Fruit fly (Drosophila melanogaster): Measurements from ENCODE around the gene CG13813.

CG13813 gene

DNA sequence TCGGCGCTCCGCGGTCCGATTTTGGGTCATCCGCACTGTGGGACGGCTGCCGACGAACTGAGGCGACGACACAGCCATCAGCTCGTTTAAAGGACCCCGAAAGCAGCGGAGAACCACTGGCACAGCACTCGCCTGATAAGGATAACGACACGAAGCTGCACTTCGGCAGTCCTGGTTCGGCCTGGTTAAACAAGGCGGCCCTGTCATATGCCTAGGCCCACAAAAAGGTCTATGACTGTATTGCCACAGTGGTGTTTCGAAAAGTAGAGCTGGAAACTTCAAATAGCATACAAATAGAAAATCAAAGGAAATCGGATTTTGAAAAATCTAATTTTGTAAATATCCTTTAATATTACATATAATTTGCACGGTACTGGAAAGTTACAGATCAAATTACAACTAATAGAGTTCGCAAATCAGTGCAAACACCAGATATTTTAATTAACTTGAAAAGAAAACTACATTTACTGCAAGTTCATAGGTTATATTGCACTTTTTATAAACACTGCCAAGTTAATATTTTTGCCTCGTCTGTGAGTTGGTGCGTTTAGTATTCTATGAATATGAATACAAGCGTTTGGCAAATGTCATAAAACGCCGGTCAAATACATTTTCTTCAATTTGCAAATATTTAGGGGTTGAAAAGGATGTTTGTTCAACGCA is 46.1 kb upstream of the CG13813 start (continued):
- TF ChIP-seq CG11247 (GFP tag; IDR thresholded peaks at IDR 0.05) (no peak), CG30403 (GFP tag; optimal IDR thresholded peaks at IDR 0.05) (peak; percentile 66), Hr51 (GFP tag; optimal IDR thresholded peaks at IDR 0.05) (peak; percentile 64 to 80), CG9932 (GFP tag; IDR thresholded peaks at IDR 0.05) (peak; percentile 61), bsh (GFP tag; optimal IDR thresholded peaks at IDR 0.05) (peak in 1 of 2 experiments; percentile 34), sens (GFP tag) (peak; percentile 79), CG10543 (GFP tag; optimal IDR thresholded peaks at IDR 0.05) (peak; percentile 43), hkb (optimal IDR thresholded peaks at IDR 0.05) (no peak), hkb (GFP tag; IDR thresholded peaks at IDR 0.05) (no peak), CG12104 (GFP tag; optimal IDR thresholded peaks at IDR 0.05) (no peak), ind (GFP tag; optimal IDR thresholded peaks at IDR 0.05) (peak; percentile 51), Dip3 (GFP tag; optimal IDR thresholded peaks at IDR 0.05) (peak; percentile 63), CG9817 (tag; optimal IDR thresholded peaks at IDR 0.05) (peak; percentile 36), Hr3 (GFP tag; optimal IDR thresholded peaks at IDR 0.05) (peak; percentile 46), CG6272 (GFP tag; IDR thresholded peaks at IDR 0.05) (no peak), Bteb2 (GFP tag; optimal IDR thresholded peaks at IDR 0.05) (peak; percentile 62), CG1602 (GFP tag; optimal IDR thresholded peaks at IDR 0.05) (peak; percentile 54), tx (GFP tag; optimal IDR thresholded peaks at IDR 0.05) (peak; percentile 16), CG2202 (tag; optimal IDR thresholded peaks at IDR 0.05) (no peak), cato (GFP tag; optimal IDR thresholded peaks at IDR 0.05; ENCODE audit: borderline replicate concordance) (peak; percentile 58), HLH54F (GFP tag; optimal IDR thresholded peaks at IDR 0.05) (peak; percentile 71), Deaf1 (tag; optimal IDR thresholded peaks at IDR 0.05) (peak; percentile 98), Kr (GFP tag; optimal IDR thresholded peaks at IDR 0.05) (no peak), Pdp1 (GFP tag; optimal IDR thresholded peaks at IDR 0.05) (peak in 1 of 2 experiments; percentile 32), Optix (GFP tag; IDR thresholded peaks at IDR 0.05) (peak; percentile 20; the same call in 1 of the 3 replicates), CG15011 (GFP tag; optimal IDR thresholded peaks at IDR 0.05) (peak; percentile 22), Adf1 (GFP tag; IDR thresholded peaks at IDR 0.05) (peak; percentile 46), sug (tag; optimal IDR thresholded peaks at IDR 0.05) (peak; percentile 20), ATbp (GFP tag; optimal IDR thresholded peaks at IDR 0.05) (peak; percentile 29), CG12942 (GFP tag; optimal IDR thresholded peaks at IDR 0.05) (peak; percentile 23), E2f2 (GFP tag; IDR thresholded peaks at IDR 0.05) (peak; percentile 44), CG4404 (GFP tag; IDR thresholded peaks at IDR 0.05) (no peak), Max (GFP tag; optimal IDR thresholded peaks at IDR 0.05) (peak; percentile 5), CG12659 (GFP tag; optimal IDR thresholded peaks at IDR 0.05) (peak; percentile 56), CG3726 (GFP tag; IDR thresholded peaks at IDR 0.05) (no peak), Oaz (GFP tag; IDR thresholded peaks at IDR 0.05) (peak; percentile 46; the same call in 1 of the 2 replicates), CG8359 (GFP tag; optimal IDR thresholded peaks at IDR 0.05; ENCODE audit: borderline replicate concordance) (peak; percentile 26), slbo (GFP tag; IDR thresholded peaks at IDR 0.05) (peak; percentile 78), her (GFP tag; optimal IDR thresholded peaks at IDR 0.05) (peak; percentile 13), CG13894 (tag; optimal IDR thresholded peaks at IDR 0.05) (peak; percentile 56), CG7963 (GFP tag; IDR thresholded peaks at IDR 0.05; ENCODE audit: partially characterized antibody) (no peak), CG2116 (GFP tag; optimal IDR thresholded peaks at IDR 0.05) (peak; percentile 37), CG8290 (GFP tag; optimal IDR thresholded peaks at IDR 0.05) (no peak), CG8290 (tag; optimal IDR thresholded peaks at IDR 0.05) (peak in 1 of 2 experiments; percentile 51), CG6765 (GFP tag; optimal IDR thresholded peaks at IDR 0.05) (peak; percentile 49), ci (GFP tag; IDR thresholded peaks at IDR 0.05) (peak; percentile 27; the same call in 1 of the 3 replicates), pho (GFP tag; optimal IDR thresholded peaks at IDR 0.05) (peak; percentile 60), HLH3B (GFP tag; IDR thresholded peaks at IDR 0.05) (peak; percentile 57; the same call in 1 of the 2 replicates), Xbp1 (GFP tag; optimal IDR thresholded peaks at IDR 0.05) (peak; percentile 64), CkIIα-i1 (GFP tag; IDR thresholded peaks at IDR 0.05) (no peak)
